Fruit fly (Drosophila melanogaster): Measurements from ENCODE around the gene elm.

The elm gene

dm6 chr3R:5647705-5648568 lies 6.7 kb downstream of the elm start (continued):
- TF ChIP-seq tx (GFP tag; optimal IDR thresholded peaks at IDR 0.05) (no peak), cg (GFP tag; optimal IDR thresholded peaks at IDR 0.05) (peak; percentile 98), her (GFP tag; optimal IDR thresholded peaks at IDR 0.05) (no peak), CG1832 (GFP tag; optimal IDR thresholded peaks at IDR 0.05) (peak; percentile 49), BtbVII (GFP tag; optimal IDR thresholded peaks at IDR 0.05) (no peak), HHEX (GFP tag; optimal IDR thresholded peaks at IDR 0.05) (no peak), bcd (GFP tag; optimal IDR thresholded peaks at IDR 0.05) (no peak), Dp (GFP tag; optimal IDR thresholded peaks at IDR 0.05) (no peak), gfzf (GFP tag; optimal IDR thresholded peaks at IDR 0.05) (no peak), dm (GFP tag; optimal IDR thresholded peaks at IDR 0.05) (peak; percentile 3), CG15479 (GFP tag; optimal IDR thresholded peaks at IDR 0.05) (peak; percentile 71), en (GFP tag; optimal IDR thresholded peaks at IDR 0.05) (no peak), Pdp1 (GFP tag; optimal IDR thresholded peaks at IDR 0.05) (peak in 1 of 2 experiments; percentile 45), CG33557 (GFP tag; optimal IDR thresholded peaks at IDR 0.05) (no peak), emc (GFP tag; optimal IDR thresholded peaks at IDR 0.05) (no peak), CG11695 (GFP tag; IDR thresholded peaks at IDR 0.05) (no peak), nom (GFP tag; optimal IDR thresholded peaks at IDR 0.05) (no peak), B-H2 (GFP tag; optimal IDR thresholded peaks at IDR 0.05) (no peak), CG32532 (GFP tag; IDR thresholded peaks at IDR 0.05) (no peak), D (optimal IDR thresholded peaks at IDR 0.05) (peak; percentile 46), D (GFP tag; optimal IDR thresholded peaks at IDR 0.05) (no peak), CG8478 (optimal IDR thresholded peaks at IDR 0.05) (peak; percentile 67), kni (GFP tag; optimal IDR thresholded peaks at IDR 0.05) (peak; percentile 66), CG11456 (GFP tag; IDR thresholded peaks at IDR 0.05) (no peak), cwo (GFP tag; optimal IDR thresholded peaks at IDR 0.05) (no peak), tap (tag; optimal IDR thresholded peaks at IDR 0.05) (no peak), Kr (GFP tag; optimal IDR thresholded peaks at IDR 0.05) (peak; percentile 27), CG31365 (tag; optimal IDR thresholded peaks at IDR 0.05) (no peak), Adf1 (GFP tag; IDR thresholded peaks at IDR 0.05) (no peak), ap (GFP tag; IDR thresholded peaks at IDR 0.05) (no peak), CG10366 (GFP tag; IDR thresholded peaks at IDR 0.05) (no peak), CG17385 (GFP tag; optimal IDR thresholded peaks at IDR 0.05) (no peak), Meics (GFP tag; optimal IDR thresholded peaks at IDR 0.05) (no peak), fd64A (GFP tag; optimal IDR thresholded peaks at IDR 0.05) (no peak), Oaz (GFP tag; IDR thresholded peaks at IDR 0.05) (no peak), CG2129 (GFP tag; IDR thresholded peaks at IDR 0.05; ENCODE audit: partially characterized antibody) (no peak), sr (GFP tag; IDR thresholded peaks at IDR 0.05) (peak; percentile 85), Sry-β (GFP tag; optimal IDR thresholded peaks at IDR 0.05) (no peak), Dbx (GFP tag; IDR thresholded peaks at IDR 0.05) (no peak), YL-1 (GFP tag; optimal IDR thresholded peaks at IDR 0.05) (no peak), gt (GFP tag; IDR thresholded peaks at IDR 0.05) (no peak), ttk (GFP tag; IDR thresholded peaks at IDR 0.05) (no peak), Drgx (GFP tag; IDR thresholded peaks at IDR 0.05) (peak; percentile 39; the same call in 1 of the 2 replicates), Tbp (GFP tag; optimal IDR thresholded peaks at IDR 0.05) (no peak), D19B (GFP tag; optimal IDR thresholded peaks at IDR 0.05) (no peak), CG3726 (GFP tag; IDR thresholded peaks at IDR 0.05) (no peak), az2 (GFP tag; optimal IDR thresholded peaks at IDR 0.05) (no peak), Blimp-1 (GFP tag; optimal IDR thresholded peaks at IDR 0.05) (peak; percentile 16), CG6765 (GFP tag; optimal IDR thresholded peaks at IDR 0.05) (no peak), Gsc (GFP tag; IDR thresholded peaks at IDR 0.05) (no peak)

Measured in whole organism, embryonic.